Worm (Caenorhabditis elegans): Measurements from ENCODE around the gene F31E3.6.

DNA sequence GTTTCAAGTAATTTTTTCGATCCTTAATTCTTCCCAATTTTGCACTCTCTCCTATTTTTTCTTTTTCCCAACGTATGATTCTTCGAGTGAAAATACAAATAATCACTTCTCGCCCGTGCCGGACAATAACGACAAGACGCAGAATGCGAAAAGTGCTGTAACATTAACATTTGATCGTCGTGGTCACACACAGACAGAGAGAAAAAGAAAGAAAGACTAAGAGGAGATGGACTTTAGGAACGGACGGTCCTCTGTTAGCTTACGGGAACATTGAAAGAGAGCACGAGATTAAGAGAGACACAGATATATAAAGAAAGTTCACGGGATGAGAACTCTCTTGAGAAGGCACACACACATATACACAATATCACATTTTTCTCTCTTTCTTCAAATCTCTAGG lies 34.0 kb upstream of the F31E3.6 start:
- no peak for TF ChIP-seq snpc-4 (tag; optimal IDR thresholded peaks at IDR 0.05)
- TF ChIP-seq aly-2 (tag; optimal IDR thresholded peaks at IDR 0.05) = no peak
- no peak for TF ChIP-seq nhr-237 (tag; optimal IDR thresholded peaks at IDR 0.05)
- TF ChIP-seq ama-1 (optimal IDR thresholded peaks at IDR 0.05) = no peak
- TF ChIP-seq ztf-4 (tag; optimal IDR thresholded peaks at IDR 0.05) = no peak
- TF ChIP-seq alr-1 (tag; optimal IDR thresholded peaks at IDR 0.05) = no peak
- TF ChIP-seq nhr-12 (tag; optimal IDR thresholded peaks at IDR 0.05) = no peak
- TF ChIP-seq lin-39 (tag; optimal IDR thresholded peaks at IDR 0.05) = no peak
- TF ChIP-seq nhr-11 (tag; optimal IDR thresholded peaks at IDR 0.05) = no peak
- no peak for TF ChIP-seq unc-62 (GFP tag; optimal IDR thresholded peaks at IDR 0.05)
- no peak for TF ChIP-seq nhr-6 (tag; optimal IDR thresholded peaks at IDR 0.05)
- TF ChIP-seq ztf-11 (tag; optimal IDR thresholded peaks at IDR 0.05) = no peak

Measured in whole organism, L2 larva.